Fruit fly (Drosophila melanogaster) S2 (cell line): ENCODE measurements around the gene CG4360.

Experiments used
- CG8478 ChIP-seq: fragments of >200 bp; optimal IDR thresholded peaks from 2 replicates; lab custom pipeline; 2018
- CTCF ChIP-seq, 2 experiments: fragments of >200 bp; optimal IDR thresholded peaks; 2 replicates each; lab custom pipeline; 2018

CG4360 gene

DNA sequence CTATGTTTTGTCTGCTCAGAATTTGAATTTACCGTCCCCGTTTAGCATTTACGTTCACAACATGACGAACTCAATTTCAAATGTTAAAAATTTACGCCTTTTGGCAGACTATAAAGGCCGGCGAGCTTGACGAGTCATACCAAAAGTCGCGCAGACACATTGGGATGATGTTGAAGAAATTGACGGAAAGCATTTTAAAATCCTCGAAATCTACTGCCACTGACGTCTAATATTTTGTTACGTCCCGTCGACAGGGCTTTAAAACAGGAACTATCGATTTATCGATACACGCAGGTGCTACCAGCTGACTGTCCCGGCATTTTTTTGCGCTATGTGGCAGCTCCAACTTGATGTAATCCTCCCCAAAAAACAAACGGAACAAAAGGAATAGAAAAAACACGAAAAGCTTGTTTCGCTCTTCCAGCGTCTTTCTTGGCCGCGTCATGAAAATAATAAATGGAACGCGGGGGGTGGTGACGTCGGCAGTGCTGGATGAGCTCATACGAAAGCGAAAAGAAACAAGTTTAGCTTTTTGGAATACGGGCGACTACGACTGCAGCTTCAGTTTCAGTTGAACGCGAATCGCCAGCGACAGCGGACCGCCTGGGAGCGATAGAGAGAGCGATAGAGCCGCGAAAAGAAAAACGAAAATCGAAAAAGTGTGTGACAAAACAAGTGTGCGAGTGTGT lies 18.7 kb downstream of the CG4360 start, which contains the start of gene Orp8:
TSS of gene Orp8 (plus strand) at position 373 of the 689 bp plus-strand sequence.
- no peak for TF ChIP-seq CG8478 (lab: Kevin White, UChicago)
- TF ChIP-seq CTCF (optimal IDR thresholded peaks at IDR 0.05; lab: Kevin White, UChicago) = no peak

dm6 chr3R:20307487-20307971 lies 20.3 kb downstream of the CG4360 start, which contains the start of gene CG4362:
Gene CG4362, minus strand, starts transcription at chr3R:20307537.
- TF ChIP-seq CG8478 (lab: Kevin White, UChicago) (no peak), CTCF (optimal IDR thresholded peaks at IDR 0.05; lab: Kevin White, UChicago) (no peak)

- TF ChIP-seq CG8478 (lab: Kevin White, UChicago) (no peak), CTCF (optimal IDR thresholded peaks at IDR 0.05; lab: Kevin White, UChicago) (no peak)
Observed at dm6 chr3R:20305852-20306251, 22.0 kb downstream of the CG4360 start.

DNA sequence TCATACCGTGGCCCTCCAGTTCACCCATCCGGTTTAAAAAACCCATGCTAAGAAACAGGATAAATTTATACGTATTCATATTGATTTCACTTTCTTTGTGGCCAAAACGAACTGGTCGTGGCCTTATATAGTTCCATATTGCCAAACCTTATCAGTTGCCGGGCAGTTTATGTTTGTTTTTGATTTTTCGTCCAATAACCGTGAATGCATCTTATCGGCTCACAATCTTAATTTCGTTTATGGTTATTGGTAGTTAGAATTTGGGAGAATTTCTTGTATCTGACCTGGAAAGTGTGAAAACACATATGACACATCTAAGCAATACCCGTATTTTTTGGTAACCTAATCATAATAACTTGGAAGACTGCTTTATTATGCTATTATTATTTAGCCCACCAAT lies 22.9 kb downstream of the CG4360 start, which contains the start of gene CG4367:
TSS of gene CG4367 (minus strand) at position 101 of the 400 bp plus-strand sequence.
- TF ChIP-seq CG8478 (lab: Kevin White, UChicago) = no peak
- no peak for TF ChIP-seq CTCF (optimal IDR thresholded peaks at IDR 0.05; lab: Kevin White, UChicago)

- TF ChIP-seq CTCF (optimal IDR thresholded peaks at IDR 0.05; lab: Kevin White, UChicago) = no peak
- no peak for TF ChIP-seq CG8478 (lab: Kevin White, UChicago)
Observed at dm6 chr3R:20293661-20294060, 34.1 kb downstream of the CG4360 start.

dm6 chr3R:20292880-20293491 lies 34.8 kb downstream of the CG4360 start:
- TF ChIP-seq CTCF (optimal IDR thresholded peaks at IDR 0.05; lab: Kevin White, UChicago) = no peak
- TF ChIP-seq CG8478 (lab: Kevin White, UChicago) = no peak

DNA sequence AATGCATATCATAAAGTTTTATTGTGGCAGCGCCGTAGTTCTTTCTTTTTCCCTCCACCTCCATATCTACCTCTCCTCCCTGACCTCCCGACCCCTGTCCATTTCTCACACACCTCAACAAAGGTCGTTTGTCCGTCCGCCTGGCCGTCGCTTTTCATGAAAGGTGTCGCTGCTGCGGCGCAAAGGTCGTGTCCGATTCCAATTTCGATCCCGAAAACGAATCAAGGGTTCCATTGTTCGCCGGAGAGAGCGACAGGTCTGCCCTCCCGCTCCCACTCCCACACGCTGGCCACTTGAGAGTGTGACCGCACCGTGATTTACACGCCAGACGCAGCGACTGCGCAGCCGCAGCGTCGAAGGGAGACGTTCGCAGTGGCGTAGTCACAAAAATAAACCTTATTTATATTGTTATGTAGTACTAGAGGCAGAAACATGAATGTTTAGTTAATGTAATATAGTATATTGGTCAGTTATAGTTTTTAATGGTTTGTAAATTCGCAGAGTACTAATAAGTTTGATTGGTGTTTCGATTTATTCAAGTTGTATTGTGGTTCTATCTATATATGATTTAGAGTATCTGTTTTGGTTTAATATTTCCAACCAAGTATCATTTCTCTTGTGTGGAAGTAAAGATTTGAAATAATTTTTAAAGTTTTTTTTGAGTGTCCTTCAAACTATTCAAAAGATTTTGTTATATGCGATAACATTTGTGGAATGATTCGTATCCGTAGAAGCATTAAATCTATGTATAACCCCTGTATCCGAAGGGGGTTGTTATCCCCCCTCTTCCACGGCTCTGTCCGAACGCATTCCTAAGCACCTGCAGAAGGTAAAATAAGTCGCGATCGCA lies 35.5 kb downstream of the CG4360 start:
- TF ChIP-seq CTCF (optimal IDR thresholded peaks at IDR 0.05; lab: Kevin White, UChicago) (peak in 1 of 2 experiments; percentile 27), CG8478 (lab: Kevin White, UChicago) (no peak)

dm6 chr3R:20291594-20291993 lies 36.2 kb downstream of the CG4360 start:
- TF ChIP-seq CTCF (optimal IDR thresholded peaks at IDR 0.05; lab: Kevin White, UChicago) = no peak
- TF ChIP-seq CG8478 (lab: Kevin White, UChicago) = no peak

DNA sequence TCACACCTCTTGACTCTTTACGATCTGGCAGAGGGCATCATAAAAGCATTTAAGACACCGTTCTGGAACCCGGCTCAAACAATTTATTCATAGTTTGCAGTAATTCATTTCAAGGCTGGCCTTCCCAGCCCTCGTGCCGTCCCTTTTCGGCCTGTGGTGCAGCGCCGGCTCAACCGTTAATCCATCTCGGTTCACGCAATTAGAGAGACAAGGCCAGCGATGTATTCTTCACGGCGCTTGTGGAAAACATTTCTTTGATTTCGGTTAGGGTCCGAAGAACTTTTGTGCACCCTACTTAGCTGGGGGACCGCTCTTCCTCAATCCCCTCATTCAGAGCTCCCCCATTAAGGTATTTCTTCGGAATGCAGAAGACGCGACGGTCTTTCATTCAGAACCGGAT lies 36.7 kb downstream of the CG4360 start:
- TF ChIP-seq CTCF (optimal IDR thresholded peaks at IDR 0.05; lab: Kevin White, UChicago) (no peak), CG8478 (lab: Kevin White, UChicago) (no peak)

dm6 chr3R:20288564-20288963 lies 39.2 kb downstream of the CG4360 start:
- TF ChIP-seq CTCF (optimal IDR thresholded peaks at IDR 0.05; lab: Kevin White, UChicago) (no peak), CG8478 (lab: Kevin White, UChicago) (no peak)

DNA sequence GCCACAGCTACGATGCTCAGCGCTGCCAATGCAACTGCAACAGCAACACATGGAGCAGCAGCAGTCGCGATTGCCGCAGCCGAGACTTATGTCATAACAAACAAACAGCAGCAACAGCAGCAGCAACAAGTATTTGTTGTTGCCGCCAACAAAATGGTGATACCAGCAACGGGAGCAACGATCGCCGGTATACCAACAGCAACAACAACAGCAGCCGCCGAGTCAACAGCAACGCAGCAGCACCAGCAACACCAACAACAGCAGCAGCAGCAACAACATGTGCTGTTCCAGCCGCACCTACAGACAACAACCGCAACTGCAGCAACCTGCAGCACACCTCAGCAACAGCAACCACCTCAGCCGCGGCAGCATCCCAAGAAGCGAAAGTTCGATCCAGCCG lies 39.7 kb downstream of the CG4360 start:
- TF ChIP-seq CTCF (optimal IDR thresholded peaks at IDR 0.05; lab: Kevin White, UChicago) (no peak), CG8478 (lab: Kevin White, UChicago) (no peak)

dm6 chr3R:20286758-20287157 lies 41.0 kb downstream of the CG4360 start:
- peak; percentile 17 to 32 for TF ChIP-seq CTCF (optimal IDR thresholded peaks at IDR 0.05; lab: Kevin White, UChicago)
- TF ChIP-seq CG8478 (lab: Kevin White, UChicago) = no peak

DNA sequence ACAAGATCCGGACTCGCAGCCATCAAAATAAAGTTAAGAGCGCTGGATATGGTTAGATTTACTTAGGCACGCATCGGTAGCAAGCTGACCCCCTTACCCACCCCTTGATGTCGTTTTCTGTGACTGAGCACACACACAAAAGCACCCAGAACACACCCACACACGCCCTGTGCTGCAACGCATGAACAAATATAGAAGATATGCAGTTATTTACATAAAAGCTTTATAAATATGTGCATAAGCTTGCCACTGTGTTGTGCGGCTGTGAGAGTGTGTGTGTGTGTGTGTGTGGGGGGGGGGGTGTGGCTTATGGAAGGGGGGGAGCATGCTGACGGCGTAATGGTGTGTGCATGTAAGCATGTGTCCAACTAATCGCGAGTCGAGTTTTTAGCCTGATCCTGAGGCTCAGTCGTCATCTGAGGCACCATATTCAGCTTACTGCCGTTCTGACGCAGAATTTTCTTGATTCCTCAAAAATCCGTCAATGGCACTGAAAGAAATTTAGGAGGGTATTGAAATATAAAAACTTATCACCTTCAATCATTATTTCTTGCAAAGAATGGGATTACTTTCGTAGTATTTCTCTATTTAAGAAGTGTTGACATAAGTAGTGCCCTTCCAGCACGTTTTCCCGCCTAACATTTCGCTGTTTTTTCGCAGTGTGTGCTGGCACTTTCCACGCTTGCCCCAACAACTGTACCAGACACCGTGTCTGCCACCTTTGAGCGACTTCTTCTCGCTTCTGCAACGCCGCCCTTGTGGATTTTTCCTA lies 41.9 kb downstream of the CG4360 start:
- TF ChIP-seq CTCF (optimal IDR thresholded peaks at IDR 0.05; lab: Kevin White, UChicago) = no peak
- no peak for TF ChIP-seq CG8478 (lab: Kevin White, UChicago)
